Fruit fly (Drosophila melanogaster): ENCODE results near the gene gammaTub37C.

- no peak for TF ChIP-seq CTCF (optimal IDR thresholded peaks at IDR 0.05)
- TF ChIP-seq CG8478 (optimal IDR thresholded peaks at IDR 0.05) = no peak
Measured at dm6 chr2L:19161307-19161999, 24.1 kb downstream of the gammaTub37C start.

All from S2 (cell line).